Fruit fly (Drosophila melanogaster) whole organism, embryonic: Measurements from ENCODE around the gene asun.

Experiments
- Ada2b ChIP-seq: fragments of 200-800 bp; sonication (Bioruptor generic); IDR thresholded peaks from 2 replicates; pipeline ENCODE4 v1.3.6; 2022; ENCODE audit warnings: missing biosample characterization, missing genetic modification characterization
- B-H2 ChIP-seq: fragments of 200-800 bp; sonication (Bioruptor generic); optimal IDR thresholded peaks from 2 replicates; lab custom pipeline; 2018; ENCODE audit warnings: missing biosample characterization, mild to moderate bottlenecking, missing genetic modification characterization
- Bteb2 ChIP-seq: fragments of 200-800 bp; sonication (Bioruptor generic); optimal IDR thresholded peaks from 2 replicates; lab custom pipeline; 2016; ENCODE audit warnings: missing biosample characterization, missing genetic modification characterization
- CG10565 ChIP-seq: fragments of 200-800 bp; sonication (Bioruptor generic); optimal IDR thresholded peaks from 3 replicates; lab custom pipeline; 2016; ENCODE audit warnings: missing biosample characterization, mild to moderate bottlenecking, missing genetic modification characterization
- CG11085 ChIP-seq: fragments of 200-800 bp; sonication (Bioruptor generic); IDR thresholded peaks from 2 replicates; pipeline ENCODE4 v1.3.6; 2022; ENCODE audit warnings: missing biosample characterization, missing genetic modification characterization
- CG12236 ChIP-seq: fragments of 200-800 bp; sonication (Bioruptor generic); optimal IDR thresholded peaks from 2 replicates; lab custom pipeline; 2016; ENCODE audit warnings: missing biosample characterization, missing genetic modification characterization
- CG12391 ChIP-seq: fragments of 200-800 bp; sonication (Bioruptor generic); optimal IDR thresholded peaks from 3 replicates; lab custom pipeline; 2018; ENCODE audit warnings: missing biosample characterization, mild to moderate bottlenecking, missing genetic modification characterization, moderate library complexity
- CG13894 ChIP-seq: fragments of 200-800 bp; sonication (Bioruptor generic); optimal IDR thresholded peaks from 3 replicates; lab custom pipeline; 2018; ENCODE audit warnings: missing biosample characterization, mild to moderate bottlenecking, missing genetic modification characterization, moderate library complexity
- CG15696 ChIP-seq: fragments of 200-800 bp; sonication (Bioruptor generic); optimal IDR thresholded peaks from 2 replicates; lab custom pipeline; 2019; ENCODE audit warnings: missing biosample characterization, mild to moderate bottlenecking, missing genetic modification characterization, moderate library complexity
- CG1832 ChIP-seq: fragments of 200-800 bp; sonication (Bioruptor generic); optimal IDR thresholded peaks from 2 replicates; lab custom pipeline; 2017; ENCODE audit warnings: missing biosample characterization, mild to moderate bottlenecking, missing genetic modification characterization, inconsistent platforms
- CG18764 ChIP-seq: fragments of 200-800 bp; sonication (Bioruptor generic); optimal IDR thresholded peaks from 3 replicates; lab custom pipeline; 2016; ENCODE audit warnings: missing biosample characterization, missing genetic modification characterization
- CG31224 ChIP-seq: fragments of 200-800 bp; sonication (Bioruptor generic); IDR thresholded peaks from 2 replicates; pipeline ENCODE4 v1.3.6; 2022; ENCODE audit warnings: missing biosample characterization, missing genetic modification characterization
- CG32772 ChIP-seq: fragments of 200-800 bp; sonication (Bioruptor generic); IDR thresholded peaks from 2 replicates; pipeline ENCODE4 v1.3.6; 2022; ENCODE audit warnings: missing biosample characterization, missing genetic modification characterization
- CG34376 ChIP-seq: fragments of 200-800 bp; sonication (Bioruptor generic); optimal IDR thresholded peaks from 2 replicates; lab custom pipeline; 2018; ENCODE audit warnings: missing biosample characterization, mild to moderate bottlenecking, missing genetic modification characterization
- CG34422 ChIP-seq: fragments of 200-800 bp; sonication (Bioruptor generic); IDR thresholded peaks from 3 replicates; pipeline ENCODE4 v1.3.6; 2022; ENCODE audit warnings: missing biosample characterization, missing genetic modification characterization
- CG4282 ChIP-seq: fragments of 200-800 bp; sonication (Bioruptor generic); optimal IDR thresholded peaks from 2 replicates; lab custom pipeline; 2016; ENCODE audit warnings: missing biosample characterization, missing genetic modification characterization
- CG4360 ChIP-seq: fragments of 200-800 bp; sonication (Bioruptor generic); IDR thresholded peaks from 2 replicates; pipeline ENCODE4 v1.3.6; 2022; ENCODE audit warnings: missing biosample characterization, missing genetic modification characterization
- CG6254 ChIP-seq: fragments of 200-800 bp; sonication (Bioruptor generic); optimal IDR thresholded peaks from 3 replicates; lab custom pipeline; 2017; ENCODE audit warnings: mild to moderate bottlenecking, missing biosample characterization, missing genetic modification reagents, missing genetic modification characterization
- CG6654 ChIP-seq: fragments of 200-800 bp; sonication (Bioruptor generic); optimal IDR thresholded peaks from 2 replicates; lab custom pipeline; 2017; ENCODE audit warnings: missing biosample characterization, mild to moderate bottlenecking, missing genetic modification characterization
- CG6791 ChIP-seq: fragments of 200-800 bp; sonication (Bioruptor generic); IDR thresholded peaks from 3 replicates; pipeline ENCODE4 v1.3.6; 2022; ENCODE audit warnings: missing biosample characterization, missing genetic modification characterization; ENCODE audit not compliant: partially characterized antibody
- CG7556 ChIP-seq: fragments of 200-800 bp; sonication (Bioruptor generic); optimal IDR thresholded peaks from 2 replicates; lab custom pipeline; 2017; ENCODE audit warnings: missing biosample characterization, mild to moderate bottlenecking, missing genetic modification characterization
- CG7839 ChIP-seq: fragments of 200-800 bp; sonication (Bioruptor generic); optimal IDR thresholded peaks from 3 replicates; lab custom pipeline; 2018; ENCODE audit warnings: missing biosample characterization, mild to moderate bottlenecking, missing genetic modification characterization, moderate library complexity
- CHES-1-like ChIP-seq: fragments of 200-800 bp; sonication (Bioruptor generic); optimal IDR thresholded peaks from 2 replicates; lab custom pipeline; 2016; ENCODE audit warnings: missing biosample characterization, missing genetic modification characterization
- D19B ChIP-seq: fragments of 200-800 bp; sonication (Bioruptor generic); optimal IDR thresholded peaks from 2 replicates; lab custom pipeline; 2017; ENCODE audit warnings: missing biosample characterization, mild to moderate bottlenecking, missing genetic modification characterization
- Dip2 ChIP-seq: fragments of 200-800 bp; sonication (Bioruptor generic); IDR thresholded peaks from 2 replicates; pipeline ENCODE4 v1.3.6; 2022; ENCODE audit warnings: missing biosample characterization, missing genetic modification characterization
- Eip74EF ChIP-seq, 2 experiments: fragments of 200-800 bp in 1 of 2; fragments of >200 bp in 1 of 2; sonication (Bioruptor generic) in 1 of 2; optimal IDR thresholded peaks; 2 replicates each; lab custom pipeline; 2017 to 2019; ENCODE audit warnings: missing biosample characterization in 2 of 2, missing genetic modification characterization in 2 of 2, mild to moderate bottlenecking in 1 of 2, moderate library complexity in 1 of 2
- Ets65A ChIP-seq: fragments of 200-800 bp; sonication (Bioruptor generic); peaks from one replicate; lab custom pipeline; 2016; ENCODE audit warnings: missing biosample characterization, missing genetic modification characterization
- Fer1 ChIP-seq: fragments of 200-800 bp; sonication (Bioruptor generic); optimal IDR thresholded peaks from 2 replicates; lab custom pipeline; 2017; ENCODE audit warnings: missing biosample characterization, mild to moderate bottlenecking, missing genetic modification characterization
- Fer3 ChIP-seq: fragments of 200-800 bp; sonication (Bioruptor generic); optimal IDR thresholded peaks from 2 replicates; lab custom pipeline; 2018; ENCODE audit warnings: missing biosample characterization, mild to moderate bottlenecking, missing genetic modification characterization, moderate library complexity
- HLH4C ChIP-seq: fragments of 200-800 bp; sonication (Bioruptor generic); IDR thresholded peaks from 3 replicates; pipeline ENCODE4 v1.3.6; 2022; ENCODE audit warnings: missing biosample characterization, missing genetic modification characterization; ENCODE audit not compliant: partially characterized antibody
- Hey ChIP-seq: fragments of 200-800 bp; sonication (Bioruptor generic); optimal IDR thresholded peaks from 3 replicates; lab custom pipeline; 2018; ENCODE audit warnings: missing biosample characterization, mild to moderate bottlenecking, missing genetic modification characterization
- HmgD ChIP-seq: fragments of 200-800 bp; sonication (Bioruptor generic); optimal IDR thresholded peaks from 3 replicates; lab custom pipeline; 2016; ENCODE audit warnings: missing biosample characterization, missing genetic modification characterization
- Hmr ChIP-seq: fragments of 200-800 bp; sonication (Bioruptor generic); optimal IDR thresholded peaks from 3 replicates; lab custom pipeline; 2017; ENCODE audit warnings: mild to moderate bottlenecking, missing biosample characterization, missing genetic modification reagents, missing genetic modification characterization
- Jarid2 ChIP-seq: fragments of 200-800 bp; sonication (Bioruptor generic); optimal IDR thresholded peaks from 3 replicates; lab custom pipeline; 2017; ENCODE audit warnings: mild to moderate bottlenecking, missing biosample characterization, missing genetic modification reagents, missing genetic modification characterization
- Scr ChIP-seq: fragments of 200-800 bp; sonication (Bioruptor generic); IDR thresholded peaks from 2 replicates; pipeline ENCODE4 v1.3.6; 2022; ENCODE audit warnings: missing biosample characterization, missing genetic modification characterization; ENCODE audit not compliant: partially characterized antibody
- Trl ChIP-seq, 3 experiments: fragments of >200 bp in 2 of 3; fragments of 200-800 bp in 1 of 3; sonication (Bioruptor generic) in 1 of 3; optimal IDR thresholded peaks; 2 replicates in 1 of 3; 3 replicates in 2 of 3; lab custom pipeline; 2016 to 2017; ENCODE audit warnings: missing biosample characterization in 1 of 3, missing genetic modification characterization in 1 of 3
- Usf ChIP-seq: fragments of 200-800 bp; sonication (Bioruptor generic); optimal IDR thresholded peaks from 2 replicates; lab custom pipeline; 2017; ENCODE audit warnings: missing genotype, missing biosample characterization, missing genetic modification characterization
- Xrp1 ChIP-seq: fragments of 200-800 bp; sonication (Bioruptor generic); IDR thresholded peaks from 2 replicates; pipeline ENCODE4 v1.3.6; 2022; ENCODE audit warnings: missing biosample characterization, missing genetic modification characterization
- chinmo ChIP-seq: fragments of 200-800 bp; sonication (Bioruptor generic); IDR thresholded peaks from 4 replicates; pipeline ENCODE4 v1.3.6; 2022; ENCODE audit warnings: missing biosample characterization, missing genetic modification characterization; ENCODE audit not compliant: partially characterized antibody
- corto ChIP-seq: fragments of 200-800 bp; sonication (Bioruptor generic); optimal IDR thresholded peaks from 2 replicates; lab custom pipeline; 2016; ENCODE audit warnings: missing biosample characterization, mild to moderate bottlenecking, missing genetic modification characterization, moderate library complexity
- dati ChIP-seq: fragments of 200-800 bp; sonication (Bioruptor generic); IDR thresholded peaks from 2 replicates; pipeline ENCODE4 v1.3.6; 2022; ENCODE audit warnings: missing biosample characterization, missing genetic modification characterization
- eve ChIP-seq, 2 experiments: fragments of >200 bp; optimal IDR thresholded peaks; 2 replicates each; lab custom pipeline; 2017; ENCODE audit warnings: missing biosample characterization in 2 of 2, missing genetic modification characterization in 2 of 2
- ham ChIP-seq: fragments of 200-800 bp; sonication (Bioruptor generic); IDR thresholded peaks from 2 replicates; pipeline ENCODE4 v1.3.6; 2022; ENCODE audit warnings: missing biosample characterization, missing genetic modification characterization
- maf-S ChIP-seq: fragments of 200-800 bp; sonication (Bioruptor generic); optimal IDR thresholded peaks from 2 replicates; lab custom pipeline; 2016; ENCODE audit warnings: missing biosample characterization, missing genetic modification characterization
- psq ChIP-seq: fragments of 200-800 bp; sonication (Bioruptor generic); optimal IDR thresholded peaks from 2 replicates; lab custom pipeline; 2017; ENCODE audit warnings: missing biosample characterization, missing genetic modification characterization
- sqz ChIP-seq: fragments of 200-800 bp; sonication (Bioruptor generic); optimal IDR thresholded peaks from 3 replicates; lab custom pipeline; 2018; ENCODE audit warnings: missing biosample characterization, mild to moderate bottlenecking, missing genetic modification characterization
- tio ChIP-seq: fragments of 200-800 bp; sonication (Bioruptor generic); optimal IDR thresholded peaks from 2 replicates; lab custom pipeline; 2017; ENCODE audit warnings: missing biosample characterization, missing genetic modification characterization, inconsistent platforms
- unpg ChIP-seq: fragments of 200-800 bp; sonication (Bioruptor generic); optimal IDR thresholded peaks from 3 replicates; lab custom pipeline; 2018; ENCODE audit warnings: missing biosample characterization, mild to moderate bottlenecking, missing genetic modification characterization, moderate library complexity
- vfl ChIP-seq: fragments of 200-800 bp; sonication (Bioruptor generic); optimal IDR thresholded peaks from 2 replicates; lab custom pipeline; 2016; ENCODE audit warnings: missing biosample characterization, missing genetic modification characterization

asun gene

DNA sequence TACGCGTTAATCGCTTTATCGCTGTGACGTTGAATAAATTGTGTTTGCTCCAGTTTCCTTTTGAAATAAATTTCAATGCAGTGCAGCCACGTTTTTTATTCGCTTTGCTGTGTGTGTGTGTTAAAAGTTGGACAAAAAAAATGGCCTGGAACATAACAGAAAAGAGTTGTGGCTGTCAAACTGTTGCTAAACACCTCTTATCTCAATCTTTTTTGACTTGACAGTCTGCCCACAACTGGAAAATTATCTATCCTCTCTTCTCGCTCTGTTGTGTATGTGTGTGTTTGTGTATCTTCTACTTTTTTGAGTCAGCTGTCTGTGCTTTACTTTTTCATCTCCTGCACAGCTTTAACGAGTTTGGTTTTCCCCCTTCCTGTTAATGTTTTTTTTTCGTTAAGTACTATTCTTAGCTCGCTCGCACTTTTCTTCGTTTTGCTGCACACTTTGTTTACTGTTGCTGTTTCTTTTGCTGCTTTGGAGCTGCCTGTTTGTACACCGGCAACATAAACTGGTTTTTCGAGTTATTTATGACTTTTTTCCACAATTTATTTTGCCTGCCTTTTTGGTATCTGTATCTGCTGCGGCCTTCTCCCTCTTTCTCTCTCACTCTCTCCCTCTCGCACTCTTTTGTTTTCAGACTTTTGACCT, 17.1 kb downstream of the asun start:
- TF ChIP-seq HLH4C (no peak), Xrp1 (GFP tag; lab: Robert Waterston, UW) (peak; percentile 12; the same call in 1 of the 2 replicates), Usf (GFP tag; lab: Kevin White, UChicago) (no peak), CG18764 (GFP tag; lab: Kevin White, UChicago) (no peak), tio (GFP tag; lab: Kevin White, UChicago) (no peak), Ets65A (GFP tag; lab: Kevin White, UChicago) (no peak), Jarid2 (GFP tag; lab: Kevin White, UChicago) (no peak), Dip2 (GFP tag; lab: Robert Waterston, UW) (no peak), Bteb2 (GFP tag; lab: Kevin White, UChicago) (no peak), Eip74EF (GFP tag; optimal IDR thresholded peaks at IDR 0.05; lab: Kevin White, UChicago) (no peak), corto (GFP tag; lab: Kevin White, UChicago) (peak; percentile 13), CG32772 (peak; percentile 42; the same call in 1 of the 2 replicates), CG13894 (no peak), Trl (optimal IDR thresholded peaks at IDR 0.05; lab: Kevin White, UChicago) (peak in 1 of 2 experiments; percentile 8), Trl (GFP tag; optimal IDR thresholded peaks at IDR 0.05; lab: Kevin White, UChicago) (no peak), CG6254 (GFP tag; lab: Kevin White, UChicago) (no peak), CG15696 (tag; lab: Kevin White, UChicago) (no peak), CG10565 (no peak), Fer3 (tag; lab: Kevin White, UChicago) (no peak), psq (GFP tag; lab: Kevin White, UChicago) (peak; percentile 59), CG12236 (GFP tag; lab: Kevin White, UChicago) (no peak), CG1832 (peak; percentile 48), eve (GFP tag; optimal IDR thresholded peaks at IDR 0.05; lab: Kevin White, UChicago) (peak in 1 of 2 experiments; percentile 58), Hey (no peak), CG11085 (GFP tag; lab: Robert Waterston, UW) (no peak), CG7839 (tag; lab: Kevin White, UChicago) (no peak), CG12391 (tag; lab: Kevin White, UChicago) (no peak), D19B (no peak), CG4282 (GFP tag; lab: Kevin White, UChicago) (no peak), CG31224 (no peak), CG4360 (GFP tag; lab: Robert Waterston, UW) (0 out of 2 replicates have a peak, but pooled peaks have one; percentile 15), Ada2b (GFP tag; lab: Robert Waterston, UW) (no peak), maf-S (no peak), ham (GFP tag; lab: Robert Waterston, UW) (no peak), CG34376 (GFP tag; lab: Kevin White, UChicago) (no peak), Scr (GFP tag; lab: Robert Waterston, UW) (no peak), HmgD (no peak), chinmo (peak; percentile 71; the same call in 1 of the 4 replicates), Fer1 (GFP tag; lab: Kevin White, UChicago) (no peak), CG6791 (GFP tag; lab: Robert Waterston, UW) (0 out of 3 replicates have a peak, but pooled peaks have one; percentile 8), Hmr (GFP tag; lab: Kevin White, UChicago) (no peak), B-H2 (GFP tag; lab: Kevin White, UChicago) (no peak), vfl (GFP tag; lab: Kevin White, UChicago) (no peak), CG6654 (GFP tag; lab: Kevin White, UChicago) (peak; percentile 97), CG34422 (GFP tag; lab: Robert Waterston, UW) (no peak), CG7556 (no peak), dati (no peak), CHES-1-like (no peak), unpg (GFP tag; lab: Kevin White, UChicago) (no peak), sqz (peak; percentile 45)
